Worm (Caenorhabditis elegans) whole organism, mixed stage, embryonic: Measurements from ENCODE around the gene epc-1.

ENCODE experiments used
- ceh-43 ChIP-seq: fragments of 200-800 bp; sonication (Bioruptor generic); optimal IDR thresholded peaks from 2 replicates; lab custom pipeline; 2018; ENCODE audit warnings: mild to moderate bottlenecking, missing genetic modification characterization, moderate library complexity, missing compliant biosample characterization
- hlh-1 ChIP-seq: fragments of 150-350 bp; optimal IDR thresholded peaks from 2 replicates; lab custom pipeline; 2014; ENCODE audit warnings: missing biosample characterization, missing genetic modification reagents, missing genetic modification characterization
- lsy-2 ChIP-seq: fragments of 150-350 bp; optimal IDR thresholded peaks from 2 replicates; lab custom pipeline; 2014; ENCODE audit warnings: missing biosample characterization, missing genetic modification characterization
- mep-1 ChIP-seq: fragments of 150-350 bp; optimal IDR thresholded peaks from 2 replicates; lab custom pipeline; 2017; ENCODE audit warnings: missing biosample characterization, missing genetic modification reagents, missing genetic modification characterization, inconsistent platforms
- mls-2 ChIP-seq: sonication (generic microtip); optimal IDR thresholded peaks from 2 replicates; lab custom pipeline; 2016; ENCODE audit warnings: mild to moderate bottlenecking, missing genetic modification characterization, moderate library complexity, missing compliant biosample characterization
- nhr-12 ChIP-seq: fragments of 150-350 bp; optimal IDR thresholded peaks from 2 replicates; lab custom pipeline; 2014; ENCODE audit warnings: missing biosample characterization, missing genetic modification characterization
- nhr-76 ChIP-seq: sonication (generic microtip); optimal IDR thresholded peaks from 2 replicates; lab custom pipeline; 2017; ENCODE audit warnings: missing biosample characterization, missing genetic modification characterization
- unc-62 ChIP-seq: fragments of 150-350 bp; optimal IDR thresholded peaks from 2 replicates; lab custom pipeline; 2014; ENCODE audit warnings: missing biosample characterization, missing genetic modification reagents, missing genetic modification characterization

- TF ChIP-seq lsy-2 (no peak), ceh-43 (GFP tag; lab: Kevin White, UChicago) (no peak), mep-1 (tag; lab: Kevin White, UChicago) (no peak), nhr-76 (tag; lab: Kevin White, UChicago) (no peak), mls-2 (tag; lab: Kevin White, UChicago) (no peak), unc-62 (GFP tag; lab: Kevin White, UChicago) (no peak), nhr-12 (no peak), hlh-1 (tag; lab: Kevin White, UChicago) (no peak)
These were observed 22.5 kb downstream of the epc-1 start for ce11 chrIII:12585842-12586241.
